Worm (Caenorhabditis elegans) whole organism, mixed stage, embryonic: ENCODE data around the gene C06G3.8.

Source experiments
- ces-1 ChIP-seq: fragments of 150-350 bp; optimal IDR thresholded peaks from 2 replicates; lab custom pipeline; 2014; ENCODE audit warnings: missing biosample characterization, missing genetic modification reagents, missing genetic modification characterization
- lin-13 ChIP-seq: fragments of 150-350 bp; optimal IDR thresholded peaks from 2 replicates; lab custom pipeline; 2014; ENCODE audit warnings: missing biosample characterization, missing genetic modification characterization
- nhr-12 ChIP-seq: fragments of 150-350 bp; optimal IDR thresholded peaks from 2 replicates; lab custom pipeline; 2014; ENCODE audit warnings: missing biosample characterization, missing genetic modification characterization
- nhr-28 ChIP-seq: fragments of 150-350 bp; optimal IDR thresholded peaks from 2 replicates; lab custom pipeline; 2014; ENCODE audit warnings: missing biosample characterization, missing genetic modification characterization
- nhr-76 ChIP-seq: sonication (generic microtip); optimal IDR thresholded peaks from 2 replicates; lab custom pipeline; 2017; ENCODE audit warnings: missing biosample characterization, missing genetic modification characterization
- pha-4 ChIP-seq: fragments of 150-350 bp; optimal IDR thresholded peaks from 2 replicates; lab custom pipeline; 2018; ENCODE audit warnings: missing biosample characterization, missing genetic modification reagents, missing genetic modification characterization
- tbx-8 ChIP-seq: fragments of 200-800 bp; sonication (Bioruptor generic); optimal IDR thresholded peaks from 2 replicates; lab custom pipeline; 2018; ENCODE audit warnings: mild to moderate bottlenecking, missing genetic modification characterization, moderate library complexity, missing compliant biosample characterization
- unc-62 ChIP-seq: fragments of 150-350 bp; optimal IDR thresholded peaks from 2 replicates; lab custom pipeline; 2014; ENCODE audit warnings: missing biosample characterization, missing genetic modification reagents, missing genetic modification characterization
- zip-8 ChIP-seq: fragments of 150-350 bp; optimal IDR thresholded peaks from 2 replicates; lab custom pipeline; 2014; ENCODE audit warnings: missing biosample characterization, missing genetic modification characterization

- no peak for TF ChIP-seq pha-4 (tag; lab: Kevin White, UChicago)
- TF ChIP-seq zip-8 = no peak
- TF ChIP-seq lin-13 (tag; lab: Kevin White, UChicago) = no peak
- no peak for TF ChIP-seq nhr-76 (tag; lab: Kevin White, UChicago)
- no peak for TF ChIP-seq ces-1 (GFP tag; lab: Kevin White, UChicago)
- no peak for TF ChIP-seq tbx-8
- no peak for TF ChIP-seq nhr-12 (tag; lab: Kevin White, UChicago)
- no peak for TF ChIP-seq nhr-28
- no peak for TF ChIP-seq unc-62 (GFP tag; lab: Kevin White, UChicago)
Measured at ce11 chrIV:7011728-7012127, 20.6 kb downstream of the C06G3.8 start, which contains the start of gene trxr-1.
